Fruit fly (Drosophila melanogaster): ENCODE results near the gene Nfs1.

Gene Nfs1

DNA sequence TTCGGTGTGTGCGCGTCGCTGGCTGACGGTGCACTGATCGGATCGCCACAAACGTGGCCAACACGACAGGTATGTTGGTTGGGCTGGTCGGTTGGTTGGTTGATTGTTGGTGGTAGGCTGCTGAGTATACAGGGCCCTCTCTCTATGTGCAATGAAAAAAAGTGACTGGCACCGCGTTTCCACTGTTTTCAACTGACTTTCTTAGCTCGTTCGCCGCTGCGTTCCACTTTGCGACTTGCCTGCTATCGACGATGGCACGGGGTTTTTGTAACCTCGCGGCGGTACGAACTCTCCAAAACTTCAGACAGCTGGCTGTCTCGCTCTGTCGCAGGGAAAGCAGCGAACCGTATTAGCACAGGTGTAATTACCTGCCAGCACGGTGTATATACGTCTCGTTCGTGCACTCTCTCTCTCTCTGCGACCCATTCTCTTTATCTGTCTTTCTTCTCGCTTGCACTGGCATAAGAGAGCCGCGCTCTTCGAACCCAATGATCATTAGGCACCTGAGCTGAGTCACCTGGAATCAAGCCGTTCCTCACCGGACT lies 28.5 kb upstream of the Nfs1 start (continued):
- peak; percentile 45 for TF ChIP-seq kay (GFP tag; optimal IDR thresholded peaks at IDR 0.05)
- TF ChIP-seq Ravus (GFP tag; IDR thresholded peaks at IDR 0.05), result no peak
- no peak for TF ChIP-seq CG2202 (tag; optimal IDR thresholded peaks at IDR 0.05)
- no peak for TF ChIP-seq so (GFP tag; IDR thresholded peaks at IDR 0.05)
- peak; percentile 62 for TF ChIP-seq lab (GFP tag; optimal IDR thresholded peaks at IDR 0.05)
- no peak for TF ChIP-seq fd3F (GFP tag; optimal IDR thresholded peaks at IDR 0.05)
- TF ChIP-seq CG6791 (GFP tag; IDR thresholded peaks at IDR 0.05; ENCODE audit: partially characterized antibody), result no peak
- TF ChIP-seq bcd (GFP tag; optimal IDR thresholded peaks at IDR 0.05), result peak; percentile 5
- TF ChIP-seq CG13287 (GFP tag; IDR thresholded peaks at IDR 0.05; ENCODE audit: partially characterized antibody), result peak; percentile 33; the same call in 1 of the 2 replicates
- TF ChIP-seq Myb (GFP tag; optimal IDR thresholded peaks at IDR 0.05), result no peak
- TF ChIP-seq HLH54F (GFP tag; optimal IDR thresholded peaks at IDR 0.05), result no peak
- no peak for TF ChIP-seq CG14050 (GFP tag; IDR thresholded peaks at IDR 0.05)
- no peak for TF ChIP-seq Tbp (GFP tag; optimal IDR thresholded peaks at IDR 0.05)
- no peak for TF ChIP-seq Stat92E (GFP tag; optimal IDR thresholded peaks at IDR 0.05)
- no peak for TF ChIP-seq Oaz (GFP tag; IDR thresholded peaks at IDR 0.05)
- no peak for TF ChIP-seq CG13775 (GFP tag; optimal IDR thresholded peaks at IDR 0.05)
- TF ChIP-seq H15 (GFP tag; IDR thresholded peaks at IDR 0.05), result no peak
- TF ChIP-seq CG12219 (GFP tag; optimal IDR thresholded peaks at IDR 0.05), result no peak
- TF ChIP-seq Atf3 (GFP tag; optimal IDR thresholded peaks at IDR 0.05), result peak; percentile 6
- peak; percentile 17 for TF ChIP-seq chn (GFP tag; optimal IDR thresholded peaks at IDR 0.05)
- TF ChIP-seq BtbVII (GFP tag; optimal IDR thresholded peaks at IDR 0.05), result no peak
- peak in 1 of 2 experiments; percentile 2 for TF ChIP-seq dpn (GFP tag; optimal IDR thresholded peaks at IDR 0.05)
- TF ChIP-seq Opbp (GFP tag; IDR thresholded peaks at IDR 0.05; ENCODE audit: partially characterized antibody), result 0 out of 3 replicates have a peak, but pooled peaks have one; percentile 30
- peak; percentile 73 for TF ChIP-seq Nf-YC (tag; optimal IDR thresholded peaks at IDR 0.05)
- no peak for TF ChIP-seq danr (GFP tag; IDR thresholded peaks at IDR 0.05)
- TF ChIP-seq tx (GFP tag; optimal IDR thresholded peaks at IDR 0.05), result no peak
- peak; percentile 59 for TF ChIP-seq CG32532 (GFP tag; IDR thresholded peaks at IDR 0.05)
- no peak for TF ChIP-seq ham (GFP tag; IDR thresholded peaks at IDR 0.05)
- TF ChIP-seq CG8765 (GFP tag; IDR thresholded peaks at IDR 0.05), result no peak
- TF ChIP-seq B-H2 (GFP tag; optimal IDR thresholded peaks at IDR 0.05), result no peak
- peak; percentile 35; the same call in 1 of the 2 replicates for TF ChIP-seq CG9932 (GFP tag; IDR thresholded peaks at IDR 0.05)
- TF ChIP-seq ci (GFP tag; IDR thresholded peaks at IDR 0.05), result peak; percentile 77; the same call in 2 of the 3 replicates
- no peak for TF ChIP-seq Ets97D (GFP tag; optimal IDR thresholded peaks at IDR 0.05)
- no peak for TF ChIP-seq Atf-2 (GFP tag; optimal IDR thresholded peaks at IDR 0.05)
- no peak for TF ChIP-seq klu (GFP tag; IDR thresholded peaks at IDR 0.05)
- no peak for TF ChIP-seq ems (GFP tag; optimal IDR thresholded peaks at IDR 0.05)
- no peak for TF ChIP-seq CG1602 (GFP tag; optimal IDR thresholded peaks at IDR 0.05)
- TF ChIP-seq Dbx (GFP tag; IDR thresholded peaks at IDR 0.05), result peak; percentile 54; the same call in 1 of the 3 replicates
- no peak; the same call in 1 of the 2 replicates for TF ChIP-seq E2f1 (GFP tag; IDR thresholded peaks at IDR 0.05)
- TF ChIP-seq Camta (GFP tag; optimal IDR thresholded peaks at IDR 0.05), result peak; percentile 11
- TF ChIP-seq mirr (GFP tag; optimal IDR thresholded peaks at IDR 0.05), result peak; percentile 67
- TF ChIP-seq GATAe (GFP tag; conservative IDR thresholded peaks at IDR 0.05), result peak; percentile 54; the same call in 1 of the 2 replicates
- TF ChIP-seq wor (GFP tag; IDR thresholded peaks at IDR 0.05), result no peak
- TF ChIP-seq ase (GFP tag; IDR thresholded peaks at IDR 0.05), result 0 out of 3 replicates have a peak, but pooled peaks have one; percentile 40
- TF ChIP-seq CG9727 (GFP tag; optimal IDR thresholded peaks at IDR 0.05), result no peak
- TF ChIP-seq D19A (tag; optimal IDR thresholded peaks at IDR 0.05), result no peak
- TF ChIP-seq Spps (tag; optimal IDR thresholded peaks at IDR 0.05), result no peak
- no peak for TF ChIP-seq Hand (GFP tag; optimal IDR thresholded peaks at IDR 0.05)
- no peak for TF ChIP-seq CG12391 (tag; optimal IDR thresholded peaks at IDR 0.05)
- TF ChIP-seq CG17568 (GFP tag; optimal IDR thresholded peaks at IDR 0.05), result no peak
- TF ChIP-seq grau (tag; optimal IDR thresholded peaks at IDR 0.05), result peak; percentile 76

Measured in whole organism, embryonic.